Fruit fly (Drosophila melanogaster): ENCODE measurements around the gene Hexo2.

- TF ChIP-seq CG11902 (GFP tag; optimal IDR thresholded peaks at IDR 0.05) (no peak), CG6854 (GFP tag; optimal IDR thresholded peaks at IDR 0.05) (no peak)
These were observed 48.4 kb downstream of the Hexo2 start for dm6 chrX:8757775-8758363.
